Worm (Caenorhabditis elegans): Measurements from ENCODE around the gene acr-24.

- no peak for TF ChIP-seq tbx-2 (tag; optimal IDR thresholded peaks at IDR 0.05)
- TF ChIP-seq unc-62 (GFP tag; optimal IDR thresholded peaks at IDR 0.05), result no peak
- TF ChIP-seq nhr-11 (tag; optimal IDR thresholded peaks at IDR 0.05), result no peak
- TF ChIP-seq snpc-4 (tag; optimal IDR thresholded peaks at IDR 0.05), result no peak
- no peak for TF ChIP-seq nhr-20 (tag; optimal IDR thresholded peaks at IDR 0.05)
- TF ChIP-seq pag-3 (tag; optimal IDR thresholded peaks at IDR 0.05; ENCODE audit: borderline replicate concordance, insufficient read depth), result no peak
- TF ChIP-seq egl-27 (tag; optimal IDR thresholded peaks at IDR 0.05), result no peak
- peak; percentile 79 for TF ChIP-seq elt-2 (tag; optimal IDR thresholded peaks at IDR 0.05)
- no peak for TF ChIP-seq jun-1 (tag; optimal IDR thresholded peaks at IDR 0.05)
These were observed 61.7 kb downstream of the acr-24 start for ce11 chrIV:15559065-15559464.

All from whole organism, L1 larva.